Worm (Caenorhabditis elegans) whole organism, L2 larva: Measurements from ENCODE around the gene hlh-13.
A peak's percentile ranks its signal among the peaks of the same experiment; 100 is the strongest.

Experiments used
- F13H6.1 ChIP-seq: sonication (generic microtip); optimal IDR thresholded peaks from 2 replicates; lab custom pipeline; 2016; ENCODE audit warnings: missing genetic modification characterization, missing compliant biosample characterization
- Y55F3AM.14 ChIP-seq: fragments of 200-800 bp; sonication (Bioruptor generic); optimal IDR thresholded peaks from 2 replicates; lab custom pipeline; 2018; ENCODE audit warnings: mild to moderate bottlenecking, missing genetic modification characterization, missing compliant biosample characterization
- aly-2 ChIP-seq: fragments of 150-350 bp; optimal IDR thresholded peaks from 2 replicates; lab custom pipeline; 2014; ENCODE audit warnings: missing biosample characterization, missing genetic modification characterization
- crh-2 ChIP-seq: sonication (generic microtip); optimal IDR thresholded peaks from 2 replicates; lab custom pipeline; 2017; ENCODE audit warnings: missing biosample characterization, missing genetic modification characterization
- fos-1 ChIP-seq: fragments of 150-350 bp; optimal IDR thresholded peaks from 2 replicates; lab custom pipeline; 2014; ENCODE audit warnings: missing biosample characterization, missing genetic modification characterization
- lin-39 ChIP-seq: fragments of 150-350 bp; optimal IDR thresholded peaks from 2 replicates; lab custom pipeline; 2014; ENCODE audit warnings: missing biosample characterization, missing genetic modification reagents, missing genetic modification characterization
- nhr-11 ChIP-seq: fragments of 150-350 bp; optimal IDR thresholded peaks from 2 replicates; lab custom pipeline; 2014; ENCODE audit warnings: missing biosample characterization, missing genetic modification characterization
- nhr-25 ChIP-seq: fragments of 150-350 bp; sonication (generic microtip); optimal IDR thresholded peaks from 3 replicates; lab custom pipeline; 2014; ENCODE audit warnings: missing biosample characterization, missing genetic modification characterization
- nhr-6 ChIP-seq: fragments of 150-350 bp; optimal IDR thresholded peaks from 2 replicates; lab custom pipeline; 2014; ENCODE audit warnings: missing biosample characterization, missing genetic modification characterization
- sem-4 ChIP-seq: fragments of 150-350 bp; optimal IDR thresholded peaks from 2 replicates; lab custom pipeline; 2014; ENCODE audit warnings: missing biosample characterization, missing genetic modification reagents, missing genetic modification characterization
- snpc-4 ChIP-seq: fragments of 150-350 bp; optimal IDR thresholded peaks from 2 replicates; lab custom pipeline; 2014; ENCODE audit warnings: missing biosample characterization, missing genetic modification characterization
- unc-62 ChIP-seq: fragments of 150-350 bp; optimal IDR thresholded peaks from 2 replicates; lab custom pipeline; 2014; ENCODE audit warnings: missing biosample characterization, missing genetic modification reagents, missing genetic modification characterization
- ztf-4 ChIP-seq: fragments of 150-350 bp; optimal IDR thresholded peaks from 2 replicates; lab custom pipeline; 2014; ENCODE audit warnings: missing biosample characterization, missing genetic modification characterization

- TF ChIP-seq nhr-6 (tag; lab: Kevin White, UChicago) (no peak), nhr-25 (tag; lab: Kevin White, UChicago) (peak; percentile 64), aly-2 (tag; lab: Kevin White, UChicago) (no peak), crh-2 (tag; lab: Kevin White, UChicago) (peak; percentile 30), fos-1 (tag; lab: Kevin White, UChicago) (peak; percentile 43), nhr-11 (tag; lab: Kevin White, UChicago) (no peak), unc-62 (GFP tag; lab: Kevin White, UChicago) (no peak), snpc-4 (tag; lab: Kevin White, UChicago) (no peak), ztf-4 (tag; lab: Kevin White, UChicago) (no peak), sem-4 (tag; lab: Kevin White, UChicago) (peak; percentile 29), F13H6.1 (tag; lab: Kevin White, UChicago) (peak; percentile 70), lin-39 (tag; lab: Kevin White, UChicago) (no peak), Y55F3AM.14 (no peak)
Measured at ce11 chrX:4265283-4265907, 16.3 kb downstream of the hlh-13 start, which contains the start of gene coel-1.
